Worm (Caenorhabditis elegans) whole organism, L4 larva: ENCODE results near the gene F40G9.6.

Experiments
- R02D3.7 ChIP-seq: fragments of 150-350 bp; sonication (generic microtip); optimal IDR thresholded peaks from 3 replicates; lab custom pipeline; 2014; ENCODE audit warnings: missing biosample characterization, missing genetic modification characterization
- aly-2 ChIP-seq: sonication (generic microtip); optimal IDR thresholded peaks from 2 replicates; lab custom pipeline; 2018; ENCODE audit warnings: missing biosample characterization, missing genetic modification characterization
- ama-1 ChIP-seq: fragments of 150-350 bp; optimal IDR thresholded peaks from 2 replicates; lab custom pipeline; 2014; ENCODE audit warnings: inconsistent platforms, mixed read lengths
- dmd-9 ChIP-seq: fragments of 200-800 bp; sonication (Bioruptor generic); IDR thresholded peaks from 2 replicates; pipeline ENCODE4 v1.3.6; 2022; ENCODE audit warnings: missing genetic modification reagents, missing genetic modification characterization, missing compliant biosample characterization
- egl-27 ChIP-seq: sonication (generic microtip); optimal IDR thresholded peaks from 3 replicates; lab custom pipeline; 2017; ENCODE audit warnings: missing biosample characterization, missing genetic modification reagents, missing genetic modification characterization
- hlh-11 ChIP-seq: fragments of 200-800 bp; sonication (Bioruptor generic); optimal IDR thresholded peaks from 2 replicates; lab custom pipeline; 2018; ENCODE audit warnings: mild to moderate bottlenecking, missing genetic modification characterization, missing compliant biosample characterization
- jun-1 ChIP-seq: fragments of 150-350 bp; optimal IDR thresholded peaks from 2 replicates; lab custom pipeline; 2014; ENCODE audit warnings: missing biosample characterization, missing genetic modification reagents, missing genetic modification characterization
- lin-13 ChIP-seq: fragments of 150-350 bp; optimal IDR thresholded peaks from 2 replicates; lab custom pipeline; 2014; ENCODE audit warnings: missing biosample characterization, missing genetic modification reagents, missing genetic modification characterization
- lir-3 ChIP-seq: sonication (generic microtip); optimal IDR thresholded peaks from 2 replicates; lab custom pipeline; 2016; ENCODE audit warnings: mild to moderate bottlenecking, missing genetic modification characterization, missing compliant biosample characterization
- nhr-10 ChIP-seq: fragments of 150-350 bp; optimal IDR thresholded peaks from 2 replicates; lab custom pipeline; 2014; ENCODE audit warnings: missing biosample characterization, missing genetic modification characterization
- pqm-1 ChIP-seq: sonication (generic microtip); optimal IDR thresholded peaks from 2 replicates; lab custom pipeline; 2017; ENCODE audit warnings: missing biosample characterization, missing genetic modification characterization
- ztf-11 ChIP-seq: fragments of 150-350 bp; optimal IDR thresholded peaks from 2 replicates; lab custom pipeline; 2014; ENCODE audit warnings: missing biosample characterization, missing genetic modification characterization

DNA sequence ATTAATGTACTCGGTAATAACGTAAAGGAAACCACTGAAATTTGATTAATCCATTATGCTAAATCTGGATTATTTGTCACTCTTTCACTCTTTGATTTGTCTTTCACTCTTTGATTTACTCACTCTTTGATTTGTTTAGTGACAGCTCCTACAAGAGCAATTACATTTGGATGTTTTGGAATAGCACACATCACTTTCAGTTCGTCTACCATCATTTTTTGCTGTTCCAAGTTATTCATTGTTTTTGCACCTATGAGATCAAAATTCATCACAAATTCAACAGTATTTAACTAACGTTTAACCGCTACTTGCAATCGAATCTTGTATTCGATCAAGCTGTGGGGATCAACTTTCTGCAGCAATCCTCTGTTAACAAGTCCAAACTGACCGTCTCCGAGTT is 30.2 kb upstream of the F40G9.6 start:
- TF ChIP-seq lir-3 (tag; lab: Kevin White, UChicago) (no peak), pqm-1 (tag; lab: Kevin White, UChicago) (no peak), nhr-10 (tag; lab: Kevin White, UChicago) (no peak), R02D3.7 (tag; lab: Kevin White, UChicago) (no peak), dmd-9 (GFP tag; lab: Robert Waterston, UW) (no peak), ama-1 (no peak), egl-27 (tag; lab: Kevin White, UChicago) (no peak), ztf-11 (tag; lab: Kevin White, UChicago) (no peak), lin-13 (GFP tag; lab: Kevin White, UChicago) (no peak), aly-2 (no peak), hlh-11 (tag; lab: Kevin White, UChicago) (no peak), jun-1 (tag; lab: Kevin White, UChicago) (no peak)
